Worm (Caenorhabditis elegans) whole organism, L2 larva: Measurements from ENCODE around the gene cld-9.
A peak's percentile ranks its signal among the peaks of the same experiment; 100 is the strongest.

Experiments used
- C34F6.9 ChIP-seq: fragments of 150-350 bp; optimal IDR thresholded peaks from 2 replicates; lab custom pipeline; 2014; ENCODE audit warnings: missing biosample characterization, missing genetic modification characterization
- F13H6.1 ChIP-seq: sonication (generic microtip); optimal IDR thresholded peaks from 2 replicates; lab custom pipeline; 2016; ENCODE audit warnings: missing genetic modification characterization, missing compliant biosample characterization
- R02D3.7 ChIP-seq: fragments of 150-350 bp; optimal IDR thresholded peaks from 2 replicates; lab custom pipeline; 2014; ENCODE audit warnings: missing biosample characterization, missing genetic modification characterization
- Y55F3AM.14 ChIP-seq: fragments of 200-800 bp; sonication (Bioruptor generic); optimal IDR thresholded peaks from 2 replicates; lab custom pipeline; 2018; ENCODE audit warnings: mild to moderate bottlenecking, missing genetic modification characterization, missing compliant biosample characterization
- ZK546.5 ChIP-seq: sonication (generic microtip); optimal IDR thresholded peaks from 2 replicates; lab custom pipeline; 2017; ENCODE audit warnings: missing biosample characterization, missing genetic modification characterization
- alr-1 ChIP-seq: fragments of 150-350 bp; optimal IDR thresholded peaks from 2 replicates; lab custom pipeline; 2014; ENCODE audit warnings: missing biosample characterization, missing genetic modification characterization
- aly-2 ChIP-seq: fragments of 150-350 bp; optimal IDR thresholded peaks from 2 replicates; lab custom pipeline; 2014; ENCODE audit warnings: missing biosample characterization, missing genetic modification characterization
- ama-1 ChIP-seq: fragments of 150-350 bp; optimal IDR thresholded peaks from 2 replicates; lab custom pipeline; 2018; ENCODE audit warnings: inconsistent platforms
- blmp-1 ChIP-seq: sonication (generic microtip); optimal IDR thresholded peaks from 2 replicates; lab custom pipeline; 2017; ENCODE audit warnings: missing genetic modification characterization, mild to moderate bottlenecking, missing compliant biosample characterization, antibody characterized with exemption, moderate library complexity; ENCODE audit not compliant: insufficient read depth
- ceh-16 ChIP-seq: fragments of 150-350 bp; optimal IDR thresholded peaks from 2 replicates; lab custom pipeline; 2014; ENCODE audit warnings: missing biosample characterization, missing genetic modification characterization
- ceh-82 ChIP-seq: fragments of 150-350 bp; optimal IDR thresholded peaks from 2 replicates; lab custom pipeline; 2014; ENCODE audit warnings: missing biosample characterization, missing genetic modification characterization
- crh-2 ChIP-seq: sonication (generic microtip); optimal IDR thresholded peaks from 2 replicates; lab custom pipeline; 2017; ENCODE audit warnings: missing biosample characterization, missing genetic modification characterization
- dmd-4 ChIP-seq: sonication (generic microtip); optimal IDR thresholded peaks from 2 replicates; lab custom pipeline; 2017; ENCODE audit warnings: missing biosample characterization, missing genetic modification characterization
- egl-27 ChIP-seq: sonication (generic microtip); optimal IDR thresholded peaks from 3 replicates; lab custom pipeline; 2017; ENCODE audit warnings: missing biosample characterization, missing genetic modification reagents, missing genetic modification characterization
- elt-1 ChIP-seq: fragments of 150-350 bp; optimal IDR thresholded peaks from 2 replicates; lab custom pipeline; 2014; ENCODE audit warnings: missing biosample characterization, missing genetic modification characterization
- elt-3 ChIP-seq: sonication (generic microtip); optimal IDR thresholded peaks from 2 replicates; lab custom pipeline; 2017; ENCODE audit warnings: missing biosample characterization, missing genetic modification characterization
- fos-1 ChIP-seq: fragments of 150-350 bp; optimal IDR thresholded peaks from 2 replicates; lab custom pipeline; 2014; ENCODE audit warnings: missing biosample characterization, missing genetic modification characterization
- gmeb-1 ChIP-seq: fragments of 150-350 bp; optimal IDR thresholded peaks from 2 replicates; lab custom pipeline; 2014; ENCODE audit warnings: missing biosample characterization, missing genetic modification characterization
- lin-11 ChIP-seq: fragments of 150-350 bp; sonication (generic microtip); optimal IDR thresholded peaks from 2 replicates; lab custom pipeline; 2014; ENCODE audit warnings: missing biosample characterization, missing genetic modification characterization, inconsistent platforms, mixed read lengths
- lin-13 ChIP-seq: fragments of 150-350 bp; optimal IDR thresholded peaks from 2 replicates; lab custom pipeline; 2014; ENCODE audit warnings: missing biosample characterization, missing genetic modification reagents, missing genetic modification characterization
- lin-39 ChIP-seq: fragments of 150-350 bp; optimal IDR thresholded peaks from 2 replicates; lab custom pipeline; 2014; ENCODE audit warnings: missing biosample characterization, missing genetic modification reagents, missing genetic modification characterization
- lsy-2 ChIP-seq, 2 experiments: fragments of 150-350 bp in 1 of 2; sonication (generic microtip) in 1 of 2; optimal IDR thresholded peaks; 2 replicates each; lab custom pipeline; 2014 to 2017; ENCODE audit warnings: missing biosample characterization in 2 of 2, missing genetic modification characterization in 2 of 2
- mab-5 ChIP-seq: fragments of 150-350 bp; optimal IDR thresholded peaks from 2 replicates; lab custom pipeline; 2014; ENCODE audit warnings: missing biosample characterization, missing genetic modification characterization
- mbf-1 ChIP-seq: sonication (generic microtip); optimal IDR thresholded peaks from 2 replicates; lab custom pipeline; 2017; ENCODE audit warnings: missing biosample characterization, missing genetic modification characterization
- mdl-1 ChIP-seq, 2 experiments: fragments of 150-350 bp in 1 of 2; sonication (generic microtip) in 1 of 2; optimal IDR thresholded peaks; 2 replicates each; lab custom pipeline; 2017; ENCODE audit warnings: missing biosample characterization in 2 of 2, missing genetic modification characterization in 2 of 2
- nhr-10 ChIP-seq: sonication (generic microtip); optimal IDR thresholded peaks from 2 replicates; lab custom pipeline; 2017; ENCODE audit warnings: missing biosample characterization, missing genetic modification characterization
- nhr-11 ChIP-seq: fragments of 150-350 bp; optimal IDR thresholded peaks from 2 replicates; lab custom pipeline; 2014; ENCODE audit warnings: missing biosample characterization, missing genetic modification characterization
- nhr-12 ChIP-seq: fragments of 150-350 bp; optimal IDR thresholded peaks from 2 replicates; lab custom pipeline; 2014; ENCODE audit warnings: missing biosample characterization, missing genetic modification characterization
- nhr-129 ChIP-seq: fragments of 150-350 bp; optimal IDR thresholded peaks from 2 replicates; lab custom pipeline; 2014; ENCODE audit warnings: missing biosample characterization, missing genetic modification characterization
- nhr-21 ChIP-seq: fragments of 150-350 bp; optimal IDR thresholded peaks from 2 replicates; lab custom pipeline; 2014; ENCODE audit warnings: missing biosample characterization, missing genetic modification characterization
- nhr-23 ChIP-seq: fragments of 150-350 bp; optimal IDR thresholded peaks from 2 replicates; lab custom pipeline; 2014; ENCODE audit warnings: missing biosample characterization, missing genetic modification reagents, missing genetic modification characterization
- nhr-237 ChIP-seq: fragments of 150-350 bp; optimal IDR thresholded peaks from 2 replicates; lab custom pipeline; 2014; ENCODE audit warnings: missing biosample characterization, missing genetic modification characterization
- nhr-25 ChIP-seq: fragments of 150-350 bp; sonication (generic microtip); optimal IDR thresholded peaks from 3 replicates; lab custom pipeline; 2014; ENCODE audit warnings: missing biosample characterization, missing genetic modification characterization
- nhr-77 ChIP-seq: fragments of 150-350 bp; optimal IDR thresholded peaks from 2 replicates; lab custom pipeline; 2014; ENCODE audit warnings: missing biosample characterization, missing genetic modification characterization
- peb-1 ChIP-seq: fragments of 150-350 bp; optimal IDR thresholded peaks from 2 replicates; lab custom pipeline; 2014; ENCODE audit warnings: missing biosample characterization, missing genetic modification characterization
- sem-4 ChIP-seq: fragments of 150-350 bp; optimal IDR thresholded peaks from 2 replicates; lab custom pipeline; 2014; ENCODE audit warnings: missing biosample characterization, missing genetic modification reagents, missing genetic modification characterization
- sma-3 ChIP-seq: sonication (generic microtip); optimal IDR thresholded peaks from 2 replicates; lab custom pipeline; 2016; ENCODE audit warnings: missing genetic modification reagents, missing genetic modification characterization, missing compliant biosample characterization
- sma-9 ChIP-seq, 2 experiments: fragments of 150-350 bp in 1 of 2; sonication (generic microtip) in 1 of 2; optimal IDR thresholded peaks; 2 replicates each; lab custom pipeline; 2014 to 2016; ENCODE audit warnings: missing genetic modification characterization in 2 of 2, mild to moderate bottlenecking in 1 of 2, missing biosample characterization in 1 of 2, missing compliant biosample characterization in 1 of 2, missing genetic modification reagents in 1 of 2, moderate library complexity in 1 of 2
- snpc-4 ChIP-seq: fragments of 150-350 bp; optimal IDR thresholded peaks from 2 replicates; lab custom pipeline; 2014; ENCODE audit warnings: missing biosample characterization, missing genetic modification characterization
- unc-39 ChIP-seq: fragments of 150-350 bp; optimal IDR thresholded peaks from 2 replicates; lab custom pipeline; 2014; ENCODE audit warnings: missing biosample characterization, missing genetic modification characterization
- unc-55 ChIP-seq: fragments of 150-350 bp; sonication (generic microtip); optimal IDR thresholded peaks from 3 replicates; lab custom pipeline; 2014; ENCODE audit warnings: missing biosample characterization, missing genetic modification reagents, missing genetic modification characterization
- unc-62 ChIP-seq: fragments of 150-350 bp; optimal IDR thresholded peaks from 2 replicates; lab custom pipeline; 2014; ENCODE audit warnings: missing biosample characterization, missing genetic modification reagents, missing genetic modification characterization
- zag-1 ChIP-seq: fragments of 150-350 bp; optimal IDR thresholded peaks from 2 replicates; lab custom pipeline; 2014; ENCODE audit warnings: missing biosample characterization, missing genetic modification characterization
- ztf-1 ChIP-seq: fragments of 200-800 bp; sonication (Bioruptor generic); conservative IDR thresholded peaks from 2 replicates; pipeline ENCODE4 v1.3.6; 2022; ENCODE audit warnings: missing genetic modification characterization, missing compliant biosample characterization
- ztf-11 ChIP-seq: sonication (generic microtip); optimal IDR thresholded peaks from 2 replicates; lab custom pipeline; 2017; ENCODE audit warnings: missing biosample characterization, missing genetic modification characterization
- ztf-4 ChIP-seq: fragments of 150-350 bp; optimal IDR thresholded peaks from 2 replicates; lab custom pipeline; 2014; ENCODE audit warnings: missing biosample characterization, missing genetic modification characterization

cld-9 gene

ce11 chrV:13787948-13788681 is 36.4 kb upstream of the cld-9 start:
- TF ChIP-seq sem-4 (tag; lab: Kevin White, UChicago) (peak; percentile 23), unc-55 (GFP tag; lab: Kevin White, UChicago) (no peak), ceh-16 (tag; lab: Kevin White, UChicago) (no peak), nhr-25 (peak; percentile 65), aly-2 (tag; lab: Kevin White, UChicago) (no peak), mdl-1 (tag; optimal IDR thresholded peaks at IDR 0.05; lab: Kevin White, UChicago) (no peak), nhr-21 (peak; percentile 39), egl-27 (tag; lab: Kevin White, UChicago) (no peak), ceh-82 (tag; lab: Kevin White, UChicago) (no peak), sma-9 (GFP tag; optimal IDR thresholded peaks at IDR 0.05; lab: Kevin White, UChicago) (peak; percentile 67), sma-9 (tag; optimal IDR thresholded peaks at IDR 0.05; lab: Kevin White, UChicago) (no peak), blmp-1 (peak; percentile 6), fos-1 (tag; lab: Kevin White, UChicago) (peak; percentile 9), snpc-4 (tag; lab: Kevin White, UChicago) (no peak), unc-62 (GFP tag; lab: Kevin White, UChicago) (no peak), crh-2 (peak; percentile 10), nhr-23 (tag; lab: Kevin White, UChicago) (no peak), zag-1 (tag; lab: Kevin White, UChicago) (no peak), nhr-12 (tag; lab: Kevin White, UChicago) (no peak), mab-5 (no peak), nhr-129 (peak; percentile 50), lin-13 (GFP tag; lab: Kevin White, UChicago) (no peak), C34F6.9 (no peak), mbf-1 (tag; lab: Kevin White, UChicago) (no peak), F13H6.1 (tag; lab: Kevin White, UChicago) (peak; percentile 19), dmd-4 (tag; lab: Kevin White, UChicago) (no peak), elt-1 (tag; lab: Kevin White, UChicago) (no peak), lin-11 (tag; lab: Kevin White, UChicago) (no peak), unc-39 (tag; lab: Kevin White, UChicago) (no peak), ztf-1 (no peak), nhr-77 (no peak)

- TF ChIP-seq nhr-237 (tag; lab: Kevin White, UChicago), result no peak
- no peak for TF ChIP-seq ztf-11 (tag; lab: Kevin White, UChicago)
- TF ChIP-seq nhr-10 (tag; lab: Kevin White, UChicago), result no peak
- TF ChIP-seq elt-1 (tag; lab: Kevin White, UChicago), result no peak
- peak; percentile 32 for TF ChIP-seq ama-1 (lab: Kevin White, UChicago)
- TF ChIP-seq fos-1 (tag; lab: Kevin White, UChicago), result peak; percentile 59
- no peak for TF ChIP-seq mdl-1 (tag; optimal IDR thresholded peaks at IDR 0.05; lab: Kevin White, UChicago)
- peak; percentile 0 for TF ChIP-seq egl-27 (tag; lab: Kevin White, UChicago)
- no peak for TF ChIP-seq nhr-12 (tag; lab: Kevin White, UChicago)
- TF ChIP-seq crh-2, result peak; percentile 49
- TF ChIP-seq nhr-11, result no peak
- TF ChIP-seq nhr-129, result peak; percentile 13
- peak; percentile 26 for TF ChIP-seq F13H6.1 (tag; lab: Kevin White, UChicago)
- TF ChIP-seq nhr-25, result no peak
- TF ChIP-seq C34F6.9, result peak; percentile 71
- no peak for TF ChIP-seq ztf-1
- TF ChIP-seq dmd-4 (tag; lab: Kevin White, UChicago), result no peak
- no peak for TF ChIP-seq ztf-4
- no peak for TF ChIP-seq nhr-23 (tag; lab: Kevin White, UChicago)
- no peak for TF ChIP-seq unc-39 (tag; lab: Kevin White, UChicago)
- no peak for TF ChIP-seq R02D3.7 (tag; lab: Kevin White, UChicago)
- TF ChIP-seq zag-1 (tag; lab: Kevin White, UChicago), result no peak
- TF ChIP-seq elt-3 (tag; lab: Kevin White, UChicago), result no peak
- TF ChIP-seq lin-13 (GFP tag; lab: Kevin White, UChicago), result peak; percentile 16
- TF ChIP-seq aly-2 (tag; lab: Kevin White, UChicago), result no peak
- peak; percentile 17 for TF ChIP-seq gmeb-1
- no peak for TF ChIP-seq peb-1
- no peak for TF ChIP-seq nhr-77
- no peak for TF ChIP-seq alr-1
- no peak for TF ChIP-seq lin-39
- TF ChIP-seq sma-9 (GFP tag; optimal IDR thresholded peaks at IDR 0.05; lab: Kevin White, UChicago), result peak; percentile 94
- TF ChIP-seq sma-9 (tag; optimal IDR thresholded peaks at IDR 0.05; lab: Kevin White, UChicago), result no peak
- TF ChIP-seq mab-5, result no peak
- no peak for TF ChIP-seq ZK546.5 (tag; lab: Kevin White, UChicago)
- no peak for TF ChIP-seq mbf-1 (tag; lab: Kevin White, UChicago)
- no peak for TF ChIP-seq Y55F3AM.14 (GFP tag; lab: Kevin White, UChicago)
- TF ChIP-seq ceh-16 (tag; lab: Kevin White, UChicago), result no peak
- TF ChIP-seq lsy-2 (tag; optimal IDR thresholded peaks at IDR 0.05; lab: Kevin White, UChicago), result peak in 1 of 2 experiments; percentile 77
- TF ChIP-seq snpc-4 (tag; lab: Kevin White, UChicago), result no peak
- no peak for TF ChIP-seq blmp-1
- TF ChIP-seq sma-3, result peak; percentile 94
- no peak for TF ChIP-seq unc-55 (GFP tag; lab: Kevin White, UChicago)
Observed at ce11 chrV:13787225-13787898, 35.7 kb upstream of the cld-9 start, which contains the start of the genes F53C11.4 and F53C11.5. F53C11.4 (minus strand) TSS chrV:13787352. F53C11.5 (plus strand) TSS chrV:13787549.
